Fruit fly (Drosophila melanogaster): Measurements from ENCODE around the gene GstD3.

Gene GstD3

DNA sequence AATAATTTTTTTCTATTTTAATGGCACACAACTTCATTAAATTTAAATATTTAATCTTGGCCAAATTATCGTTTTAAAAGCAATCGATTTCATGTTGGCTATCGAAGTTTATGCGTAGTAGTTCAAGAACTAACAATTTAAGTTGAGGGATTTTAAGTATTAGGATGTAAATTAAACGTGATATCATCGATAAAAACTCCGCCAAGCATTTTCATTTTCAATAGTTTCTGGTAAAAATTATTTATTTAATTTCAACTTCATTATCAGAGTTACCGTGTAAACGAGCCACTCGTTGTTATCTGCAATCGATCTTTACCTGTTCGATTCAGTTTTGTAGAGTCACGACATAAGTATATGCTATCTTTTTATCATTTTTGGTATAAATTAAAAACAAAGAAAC is 30.1 kb downstream of the GstD3 start (continued):
- peak; percentile 99 for TF ChIP-seq Xrp1 (GFP tag; IDR thresholded peaks at IDR 0.05)
- TF ChIP-seq Gsc (GFP tag; IDR thresholded peaks at IDR 0.05) = no peak
- TF ChIP-seq CG14441 (GFP tag; IDR thresholded peaks at IDR 0.05) = peak; percentile 95
- peak; percentile 93 for TF ChIP-seq CG10431 (GFP tag; optimal IDR thresholded peaks at IDR 0.05)
- TF ChIP-seq Fer2 (tag; optimal IDR thresholded peaks at IDR 0.05) = peak; percentile 97
- peak; percentile 96 for TF ChIP-seq Atf6 (GFP tag; IDR thresholded peaks at IDR 0.05)
- TF ChIP-seq Ada2b (GFP tag; IDR thresholded peaks at IDR 0.05) = peak; percentile 99
- peak; percentile 99 for TF ChIP-seq fd96Cb (tag; optimal IDR thresholded peaks at IDR 0.05)
- TF ChIP-seq sens-2 (GFP tag; IDR thresholded peaks at IDR 0.05) = peak; percentile 97
- TF ChIP-seq CG11085 (GFP tag; IDR thresholded peaks at IDR 0.05) = peak; percentile 88
- TF ChIP-seq CG4707 (GFP tag; optimal IDR thresholded peaks at IDR 0.05) = peak; percentile 94
- peak; percentile 94 for TF ChIP-seq CG2199 (GFP tag; IDR thresholded peaks at IDR 0.05)
- TF ChIP-seq Dll (GFP tag; IDR thresholded peaks at IDR 0.05; ENCODE audit: partially characterized antibody) = peak; percentile 72
- TF ChIP-seq Six4 (GFP tag; optimal IDR thresholded peaks at IDR 0.05) = peak; percentile 99
- peak; percentile 99 for TF ChIP-seq nmo (GFP tag; optimal IDR thresholded peaks at IDR 0.05)
- TF ChIP-seq CG31441 (GFP tag; IDR thresholded peaks at IDR 0.05) = peak; percentile 99
- peak; percentile 98 for TF ChIP-seq CG10565 (GFP tag; optimal IDR thresholded peaks at IDR 0.05)
- peak; percentile 47; the same call in 1 of the 2 replicates for TF ChIP-seq crol (GFP tag; IDR thresholded peaks at IDR 0.05)
- peak; percentile 73 for TF ChIP-seq MESR4 (GFP tag; optimal IDR thresholded peaks at IDR 0.05)
- TF ChIP-seq Hr78 (GFP tag; optimal IDR thresholded peaks at IDR 0.05) = peak in 1 of 2 experiments; percentile 89
- TF ChIP-seq CG9727 (GFP tag; optimal IDR thresholded peaks at IDR 0.05) = peak; percentile 98
- TF ChIP-seq dmrt99B (tag; optimal IDR thresholded peaks at IDR 0.05) = peak; percentile 100
- TF ChIP-seq Vsx1 (GFP tag; optimal IDR thresholded peaks at IDR 0.05) = peak; percentile 92
- TF ChIP-seq stc (GFP tag; IDR thresholded peaks at IDR 0.05) = peak; percentile 97
- TF ChIP-seq prd (optimal IDR thresholded peaks at IDR 0.05) = no peak
- peak; percentile 97 for TF ChIP-seq prd (GFP tag; IDR thresholded peaks at IDR 0.05)
- TF ChIP-seq Chrac-16 (GFP tag; optimal IDR thresholded peaks at IDR 0.05) = peak; percentile 94
- peak; percentile 89 for TF ChIP-seq CG7786 (GFP tag; optimal IDR thresholded peaks at IDR 0.05)
- TF ChIP-seq NfI (GFP tag; optimal IDR thresholded peaks at IDR 0.05) = peak; percentile 97
- peak; percentile 99 for TF ChIP-seq CG13424 (tag; optimal IDR thresholded peaks at IDR 0.05)
- TF ChIP-seq ftz-f1 (GFP tag; optimal IDR thresholded peaks at IDR 0.05) = peak; percentile 45
- TF ChIP-seq Dfd (GFP tag; optimal IDR thresholded peaks at IDR 0.05) = no peak
- peak; percentile 96 for TF ChIP-seq CG1529 (GFP tag; optimal IDR thresholded peaks at IDR 0.05)
- TF ChIP-seq HmgZ (tag; optimal IDR thresholded peaks at IDR 0.05) = peak; percentile 98
- TF ChIP-seq ara (GFP tag; IDR thresholded peaks at IDR 0.05) = peak; percentile 99
- peak; percentile 81 for TF ChIP-seq CG10321 (GFP tag; IDR thresholded peaks at IDR 0.05)
- peak; percentile 96 for TF ChIP-seq CG10959 (GFP tag; IDR thresholded peaks at IDR 0.05)
- TF ChIP-seq Ets97D (GFP tag; optimal IDR thresholded peaks at IDR 0.05) = peak; percentile 90
- TF ChIP-seq twi (tag; optimal IDR thresholded peaks at IDR 0.05) = peak; percentile 97
- TF ChIP-seq CHES-1-like (GFP tag; optimal IDR thresholded peaks at IDR 0.05) = peak; percentile 90
- TF ChIP-seq tin (GFP tag; optimal IDR thresholded peaks at IDR 0.05) = peak; percentile 100
- peak; percentile 98 for TF ChIP-seq Ets65A (GFP tag)
- TF ChIP-seq CG1024 (GFP tag; IDR thresholded peaks at IDR 0.05) = peak; percentile 97
- TF ChIP-seq btn (GFP tag; optimal IDR thresholded peaks at IDR 0.05) = peak; percentile 98
- TF ChIP-seq vnd (GFP tag; IDR thresholded peaks at IDR 0.05; ENCODE audit: partially characterized antibody) = no peak
- TF ChIP-seq CG18011 (GFP tag; optimal IDR thresholded peaks at IDR 0.05) = peak; percentile 84
- TF ChIP-seq Aef1 (GFP tag; IDR thresholded peaks at IDR 0.05) = peak; percentile 95
- peak; percentile 97 for TF ChIP-seq CG17568 (GFP tag; optimal IDR thresholded peaks at IDR 0.05)
- peak; percentile 90 for TF ChIP-seq CG31365 (tag; optimal IDR thresholded peaks at IDR 0.05)
- TF ChIP-seq Fer1 (GFP tag; optimal IDR thresholded peaks at IDR 0.05) = peak; percentile 98
- TF ChIP-seq ash1 (GFP tag; optimal IDR thresholded peaks at IDR 0.05) = peak; percentile 85
